Worm (Caenorhabditis elegans): ENCODE data around the gene mel-32.

DNA sequence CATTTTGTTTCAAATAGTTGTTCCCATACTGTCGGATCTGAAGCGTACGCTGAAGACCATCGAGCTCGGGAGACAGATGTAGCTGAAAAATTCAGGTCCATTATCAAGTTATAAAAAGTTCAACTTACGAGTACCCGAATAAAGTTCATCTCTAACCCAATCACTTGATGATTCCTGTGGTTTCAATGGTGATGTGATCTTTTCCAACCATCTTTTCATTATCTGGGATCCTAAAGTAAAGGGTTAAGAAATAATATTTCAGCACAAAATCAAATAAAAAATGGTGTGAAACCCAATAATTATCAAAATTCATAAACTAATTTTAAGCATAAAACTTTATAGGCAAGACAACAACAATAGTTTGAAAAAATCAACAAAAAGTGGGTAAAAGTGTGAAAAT lies 15.6 kb downstream of the mel-32 start, which contains the start of gene C05D11.8:
- TF ChIP-seq ctbp-1 (GFP tag; IDR thresholded peaks at IDR 0.05), result no peak
- no peak for TF ChIP-seq Y105C5A.15 (GFP tag; IDR thresholded peaks at IDR 0.05)
